Fruit fly (Drosophila melanogaster) whole organism: ENCODE measurements around the gene CG17404.

Experiments used
- CG8478 ChIP-seq: fragments of >200 bp; optimal IDR thresholded peaks from 2 replicates; lab custom pipeline; 2018; ENCODE audit warnings: inconsistent platforms
- pan ChIP-seq: fragments of >200 bp; optimal IDR thresholded peaks from 2 replicates; lab custom pipeline; 2017
- usp ChIP-seq: fragments of >200 bp; optimal IDR thresholded peaks from 2 replicates; lab custom pipeline; 2017; ENCODE audit warnings: missing biosample characterization, missing genetic modification characterization, mixed read lengths

- TF ChIP-seq usp (GFP tag; lab: Kevin White, UChicago) (no peak), CG8478 (lab: Kevin White, UChicago) (no peak), pan (lab: Kevin White, UChicago) (no peak)
These were observed 27.7 kb upstream of the CG17404 start for dm6 chr3R:12252457-12253065.
